Fruit fly (Drosophila melanogaster) whole organism, embryonic: ENCODE data around the gene CG5087.

Experiments
- Antp ChIP-seq: fragments of 200-800 bp; sonication (Bioruptor generic); optimal IDR thresholded peaks from 3 replicates; lab custom pipeline; 2016; ENCODE audit warnings: missing biosample characterization, missing genetic modification characterization
- Asciz ChIP-seq: fragments of 200-800 bp; sonication (Bioruptor generic); optimal IDR thresholded peaks from 2 replicates; lab custom pipeline; 2017; ENCODE audit warnings: missing biosample characterization, mild to moderate bottlenecking, missing genetic modification characterization, missing genetic modification reagents
- C15 ChIP-seq: fragments of 200-800 bp; sonication (Bioruptor generic); IDR thresholded peaks from 3 replicates; pipeline ENCODE4 v1.3.6; 2022; ENCODE audit warnings: missing biosample characterization, missing genetic modification characterization
- CG11504 ChIP-seq: fragments of 200-800 bp; sonication (Bioruptor generic); optimal IDR thresholded peaks from 3 replicates; lab custom pipeline; 2019; ENCODE audit warnings: missing biosample characterization, mild to moderate bottlenecking, missing genetic modification characterization, moderate library complexity
- CG11723 ChIP-seq: fragments of 200-800 bp; sonication (Bioruptor generic); optimal IDR thresholded peaks from 2 replicates; lab custom pipeline; 2017; ENCODE audit warnings: missing biosample characterization, mild to moderate bottlenecking, missing genetic modification characterization
- CG12659 ChIP-seq: fragments of 200-800 bp; sonication (Bioruptor generic); optimal IDR thresholded peaks from 3 replicates; lab custom pipeline; 2017; ENCODE audit warnings: mild to moderate bottlenecking, missing biosample characterization, missing genetic modification reagents, missing genetic modification characterization
- CG12942 ChIP-seq: fragments of 200-800 bp; sonication (Bioruptor generic); optimal IDR thresholded peaks from 3 replicates; lab custom pipeline; 2016; ENCODE audit warnings: missing biosample characterization, missing genetic modification characterization
- CG13775 ChIP-seq: fragments of 200-800 bp; sonication (Bioruptor generic); optimal IDR thresholded peaks from 3 replicates; lab custom pipeline; 2017; ENCODE audit warnings: missing biosample characterization, mild to moderate bottlenecking, missing genetic modification characterization
- CG14050 ChIP-seq: fragments of 200-800 bp; sonication (Bioruptor generic); IDR thresholded peaks from 3 replicates; pipeline ENCODE4 v1.3.6; 2022; ENCODE audit warnings: missing biosample characterization, missing genetic modification characterization
- CG1529 ChIP-seq: fragments of 200-800 bp; sonication (Bioruptor generic); optimal IDR thresholded peaks from 3 replicates; lab custom pipeline; 2018; ENCODE audit warnings: missing biosample characterization, missing genetic modification characterization
- CG17328 ChIP-seq: fragments of 200-800 bp; sonication (Bioruptor generic); IDR thresholded peaks from 2 replicates; pipeline ENCODE4 v1.3.6; 2022; ENCODE audit warnings: missing biosample characterization, missing genetic modification characterization
- CG17359 ChIP-seq: fragments of 200-800 bp; sonication (Bioruptor generic); optimal IDR thresholded peaks from 3 replicates; lab custom pipeline; 2018; ENCODE audit warnings: missing biosample characterization, mild to moderate bottlenecking, missing genetic modification characterization, moderate library complexity
- CG17385 ChIP-seq: fragments of 200-800 bp; sonication (Bioruptor generic); optimal IDR thresholded peaks from 3 replicates; lab custom pipeline; 2018; ENCODE audit warnings: missing biosample characterization, mild to moderate bottlenecking, missing genetic modification characterization
- CG17802 ChIP-seq: fragments of 200-800 bp; sonication (Bioruptor generic); optimal IDR thresholded peaks from 2 replicates; lab custom pipeline; 2018; ENCODE audit warnings: missing biosample characterization, mild to moderate bottlenecking, missing genetic modification characterization, moderate library complexity
- CG18764 ChIP-seq: fragments of 200-800 bp; sonication (Bioruptor generic); optimal IDR thresholded peaks from 3 replicates; lab custom pipeline; 2016; ENCODE audit warnings: missing biosample characterization, missing genetic modification characterization
- CG3163 ChIP-seq: fragments of 200-800 bp; sonication (Bioruptor generic); optimal IDR thresholded peaks from 3 replicates; lab custom pipeline; 2016; ENCODE audit warnings: missing biosample characterization, missing genetic modification characterization
- CG34422 ChIP-seq: fragments of 200-800 bp; sonication (Bioruptor generic); IDR thresholded peaks from 3 replicates; pipeline ENCODE4 v1.3.6; 2022; ENCODE audit warnings: missing biosample characterization, missing genetic modification characterization
- CG43689 ChIP-seq: fragments of 200-800 bp; sonication (Bioruptor generic); IDR thresholded peaks from 2 replicates; pipeline ENCODE4 v1.3.6; 2022; ENCODE audit warnings: missing biosample characterization, missing genetic modification characterization
- CG4424 ChIP-seq: fragments of 200-800 bp; sonication (Bioruptor generic); optimal IDR thresholded peaks from 3 replicates; lab custom pipeline; 2016; ENCODE audit warnings: missing biosample characterization, missing genetic modification characterization
- CG4617 ChIP-seq: fragments of 200-800 bp; sonication (Bioruptor generic); optimal IDR thresholded peaks from 3 replicates; lab custom pipeline; 2016; ENCODE audit warnings: missing biosample characterization, missing genetic modification characterization, borderline replicate concordance
- CG5953 ChIP-seq: fragments of 200-800 bp; sonication (Bioruptor generic); IDR thresholded peaks from 2 replicates; pipeline ENCODE4 v1.3.6; 2022; ENCODE audit warnings: missing biosample characterization, missing genetic modification characterization
- CG8765 ChIP-seq: fragments of 200-800 bp; sonication (Bioruptor generic); IDR thresholded peaks from 2 replicates; pipeline ENCODE4 v1.3.6; 2022; ENCODE audit warnings: missing biosample characterization, missing genetic modification characterization
- CG9727 ChIP-seq: fragments of 200-800 bp; sonication (Bioruptor generic); optimal IDR thresholded peaks from 3 replicates; lab custom pipeline; 2017; ENCODE audit warnings: missing biosample characterization, mild to moderate bottlenecking, missing genetic modification characterization
- CG9817 ChIP-seq: fragments of 200-800 bp; sonication (Bioruptor generic); optimal IDR thresholded peaks from 2 replicates; lab custom pipeline; 2018; ENCODE audit warnings: missing biosample characterization, mild to moderate bottlenecking, missing genetic modification characterization, moderate library complexity
- Chrac-16 ChIP-seq: fragments of 200-800 bp; sonication (Bioruptor generic); optimal IDR thresholded peaks from 3 replicates; lab custom pipeline; 2016; ENCODE audit warnings: missing biosample characterization, missing genetic modification characterization
- D19B ChIP-seq: fragments of 200-800 bp; sonication (Bioruptor generic); optimal IDR thresholded peaks from 2 replicates; lab custom pipeline; 2017; ENCODE audit warnings: missing biosample characterization, mild to moderate bottlenecking, missing genetic modification characterization
- Dll ChIP-seq: fragments of 200-800 bp; sonication (Bioruptor generic); IDR thresholded peaks from 4 replicates; pipeline ENCODE4 v1.3.6; 2022; ENCODE audit warnings: missing biosample characterization, missing genetic modification characterization; ENCODE audit not compliant: partially characterized antibody
- ERR ChIP-seq: fragments of 200-800 bp; sonication (Bioruptor generic); optimal IDR thresholded peaks from 2 replicates; lab custom pipeline; 2016; ENCODE audit warnings: missing biosample characterization, missing genetic modification characterization
- Hey ChIP-seq: fragments of 200-800 bp; sonication (Bioruptor generic); optimal IDR thresholded peaks from 3 replicates; lab custom pipeline; 2018; ENCODE audit warnings: missing biosample characterization, mild to moderate bottlenecking, missing genetic modification characterization
- MTF-1 ChIP-seq: fragments of 200-800 bp; sonication (Bioruptor generic); optimal IDR thresholded peaks from 2 replicates; lab custom pipeline; 2018; ENCODE audit warnings: missing biosample characterization, mild to moderate bottlenecking, missing genetic modification characterization, borderline replicate concordance
- Mrtf ChIP-seq: fragments of 200-800 bp; sonication (Bioruptor generic); IDR thresholded peaks from 3 replicates; pipeline ENCODE4 v1.3.6; 2022; ENCODE audit warnings: missing biosample characterization, missing genetic modification characterization
- Myb ChIP-seq: fragments of 200-800 bp; sonication (Bioruptor generic); optimal IDR thresholded peaks from 2 replicates; lab custom pipeline; 2016; ENCODE audit warnings: missing biosample characterization, missing genetic modification characterization
- NK7.1 ChIP-seq: fragments of 200-800 bp; sonication (Bioruptor generic); optimal IDR thresholded peaks from 3 replicates; lab custom pipeline; 2016; ENCODE audit warnings: missing biosample characterization, missing genetic modification characterization
- Sin3A ChIP-seq: fragments of >200 bp; optimal IDR thresholded peaks from 2 replicates; lab custom pipeline; 2018
- Sox102F ChIP-seq: fragments of 200-800 bp; sonication (Bioruptor generic); optimal IDR thresholded peaks from 2 replicates; lab custom pipeline; 2018; ENCODE audit warnings: missing biosample characterization, mild to moderate bottlenecking, missing genetic modification characterization, moderate library complexity
- TFAM ChIP-seq: fragments of 200-800 bp; sonication (Bioruptor generic); optimal IDR thresholded peaks from 2 replicates; lab custom pipeline; 2017; ENCODE audit warnings: missing biosample characterization, missing genetic modification characterization, inconsistent platforms
- bcd ChIP-seq: fragments of 200-800 bp; sonication (Bioruptor generic); optimal IDR thresholded peaks from 2 replicates; lab custom pipeline; 2017; ENCODE audit warnings: missing biosample characterization, mild to moderate bottlenecking, missing genetic modification characterization
- caup ChIP-seq: fragments of 200-800 bp; sonication (Bioruptor generic); optimal IDR thresholded peaks from 3 replicates; lab custom pipeline; 2017; ENCODE audit warnings: missing biosample characterization, mild to moderate bottlenecking, missing genetic modification characterization, moderate library complexity; ENCODE audit not compliant: severe bottlenecking
- chn ChIP-seq: fragments of 200-800 bp; sonication (Bioruptor generic); optimal IDR thresholded peaks from 2 replicates; lab custom pipeline; 2016; ENCODE audit warnings: missing biosample characterization, missing genetic modification characterization
- crc ChIP-seq: fragments of 200-800 bp; sonication (Bioruptor generic); optimal IDR thresholded peaks from 2 replicates; lab custom pipeline; 2016; ENCODE audit warnings: missing biosample characterization, missing genetic modification characterization
- crp ChIP-seq, 2 experiments: fragments of 200-800 bp; sonication (Bioruptor generic); optimal IDR thresholded peaks; 2 replicates in 1 of 2; 3 replicates in 1 of 2; lab custom pipeline; 2017; ENCODE audit warnings: missing biosample characterization in 2 of 2, missing genetic modification characterization in 2 of 2, mild to moderate bottlenecking in 1 of 2, moderate library complexity in 1 of 2
- fd96Cb ChIP-seq: fragments of 200-800 bp; sonication (Bioruptor generic); optimal IDR thresholded peaks from 2 replicates; lab custom pipeline; 2018; ENCODE audit warnings: missing biosample characterization, mild to moderate bottlenecking, missing genetic modification characterization, moderate library complexity
- fu2 ChIP-seq: fragments of 200-800 bp; sonication (Bioruptor generic); optimal IDR thresholded peaks from 2 replicates; lab custom pipeline; 2016; ENCODE audit warnings: missing biosample characterization, missing genetic modification characterization
- grn ChIP-seq: fragments of 200-800 bp; sonication (Bioruptor generic); optimal IDR thresholded peaks from 3 replicates; lab custom pipeline; 2017; ENCODE audit warnings: missing biosample characterization, missing genetic modification characterization
- ind ChIP-seq: fragments of 200-800 bp; sonication (Bioruptor generic); optimal IDR thresholded peaks from 3 replicates; lab custom pipeline; 2016; ENCODE audit warnings: missing biosample characterization, missing genetic modification characterization
- klu ChIP-seq: fragments of 200-800 bp; sonication (Bioruptor generic); IDR thresholded peaks from 2 replicates; pipeline ENCODE4 v1.3.6; 2022; ENCODE audit warnings: missing biosample characterization, missing genetic modification characterization
- lov ChIP-seq, 2 experiments: fragments of 200-800 bp in 1 of 2; fragments of >200 bp in 1 of 2; sonication (Bioruptor generic) in 1 of 2; IDR thresholded peaks in 1 of 2; optimal IDR thresholded peaks in 1 of 2; 2 replicates in 1 of 2; 3 replicates in 1 of 2; pipeline versions ENCODE4 v1.3.6 to Lab custom; 2017 to 2022; ENCODE audit warnings: missing biosample characterization in 1 of 2, missing genetic modification characterization in 1 of 2
- ro ChIP-seq: fragments of 200-800 bp; sonication (Bioruptor generic); IDR thresholded peaks from 2 replicates; pipeline ENCODE4 v1.3.6; 2022; ENCODE audit warnings: missing biosample characterization, missing genetic modification characterization
- row ChIP-seq: fragments of 200-800 bp; sonication (Bioruptor generic); IDR thresholded peaks from 3 replicates; pipeline ENCODE4 v1.3.6; 2022; ENCODE audit warnings: missing biosample characterization, missing genetic modification characterization
- usp ChIP-seq: fragments of >200 bp; optimal IDR thresholded peaks from 2 replicates; lab custom pipeline; 2017; ENCODE audit warnings: missing biosample characterization, missing genetic modification characterization
- vnd ChIP-seq: fragments of 200-800 bp; sonication (Bioruptor generic); IDR thresholded peaks from 3 replicates; pipeline ENCODE4 v1.3.6; 2022; ENCODE audit warnings: missing biosample characterization, missing genetic modification characterization; ENCODE audit not compliant: partially characterized antibody

The CG5087 gene

dm6 chr3L:9028057-9028456 is 30.1 kb downstream of the CG5087 start (continued):
- TF ChIP-seq C15 (GFP tag; lab: Robert Waterston, UW): no peak
- TF ChIP-seq CG17385: peak; percentile 6
- no peak for TF ChIP-seq TFAM (GFP tag; lab: Kevin White, UChicago)
- TF ChIP-seq Antp: peak; percentile 22
- no peak for TF ChIP-seq CG9817 (tag; lab: Kevin White, UChicago)
- TF ChIP-seq bcd (GFP tag; lab: Kevin White, UChicago): peak; percentile 35
- TF ChIP-seq Sox102F (GFP tag; lab: Kevin White, UChicago): peak; percentile 62
- TF ChIP-seq caup: no peak
- TF ChIP-seq CG13775: peak; percentile 35
- TF ChIP-seq D19B: no peak
- no peak for TF ChIP-seq usp (GFP tag; lab: Kevin White, UChicago)
- TF ChIP-seq vnd (GFP tag; lab: Robert Waterston, UW): no peak
- TF ChIP-seq CG43689 (GFP tag; lab: Robert Waterston, UW): no peak
- TF ChIP-seq NK7.1 (GFP tag; lab: Kevin White, UChicago): peak; percentile 12
- TF ChIP-seq CG17328 (GFP tag; lab: Robert Waterston, UW): peak; percentile 57; the same call in 1 of the 2 replicates
- peak; percentile 20 for TF ChIP-seq CG17359
- no peak for TF ChIP-seq CG12659 (GFP tag; lab: Kevin White, UChicago)
- TF ChIP-seq CG17802 (tag; lab: Kevin White, UChicago): no peak
- TF ChIP-seq CG3163: no peak
- TF ChIP-seq ro: no peak
- no peak for TF ChIP-seq Myb (GFP tag; lab: Kevin White, UChicago)
- TF ChIP-seq CG14050: no peak
- no peak for TF ChIP-seq klu (GFP tag; lab: Robert Waterston, UW)
- no peak for TF ChIP-seq crc
- TF ChIP-seq CG11504 (tag; lab: Kevin White, UChicago): peak; percentile 60
- TF ChIP-seq crp (GFP tag; optimal IDR thresholded peaks at IDR 0.05; lab: Kevin White, UChicago): no peak
- no peak for TF ChIP-seq ERR (GFP tag; lab: Kevin White, UChicago)
- TF ChIP-seq fd96Cb: peak; percentile 42
- TF ChIP-seq Sin3A (lab: Kevin White, UChicago): no peak
- no peak for TF ChIP-seq Hey
- peak; percentile 44 for TF ChIP-seq chn (GFP tag; lab: Kevin White, UChicago)
- no peak for TF ChIP-seq Mrtf
- TF ChIP-seq Asciz (GFP tag; lab: Kevin White, UChicago): no peak
- no peak for TF ChIP-seq CG12942 (GFP tag; lab: Kevin White, UChicago)
- no peak for TF ChIP-seq ind (GFP tag; lab: Kevin White, UChicago)
- no peak for TF ChIP-seq fu2
- TF ChIP-seq Chrac-16 (GFP tag; lab: Kevin White, UChicago): peak; percentile 21
- no peak for TF ChIP-seq lov (optimal IDR thresholded peaks at IDR 0.05; lab: Kevin White, UChicago)
- TF ChIP-seq lov (GFP tag; IDR thresholded peaks at IDR 0.05; lab: Robert Waterston, UW): peak; percentile 44; the same call in 2 of the 3 replicates
- TF ChIP-seq CG11723 (GFP tag; lab: Kevin White, UChicago): peak; percentile 0
- TF ChIP-seq CG5953: 0 out of 2 replicates have a peak, but pooled peaks have one; percentile 6
- no peak for TF ChIP-seq CG34422
- no peak for TF ChIP-seq grn (GFP tag; lab: Kevin White, UChicago)
- TF ChIP-seq CG9727: peak; percentile 67
- no peak for TF ChIP-seq CG4617 (GFP tag; lab: Kevin White, UChicago)
- peak; percentile 18 for TF ChIP-seq CG1529 (GFP tag; lab: Kevin White, UChicago)
- no peak for TF ChIP-seq MTF-1
- peak; percentile 58 for TF ChIP-seq row (GFP tag; lab: Robert Waterston, UW)
- TF ChIP-seq CG8765: no peak; the same call in 1 of the 2 replicates
- no peak for TF ChIP-seq CG18764 (GFP tag; lab: Kevin White, UChicago)
- TF ChIP-seq CG4424 (GFP tag; lab: Kevin White, UChicago): peak; percentile 54
- TF ChIP-seq Dll (GFP tag; lab: Robert Waterston, UW): no peak
